Worm (Caenorhabditis elegans): Measurements from ENCODE around the gene T13C5.7.

The T13C5.7 gene

ce11 chrX:6145921-6146320, 34.5 kb upstream of the T13C5.7 start:
- TF ChIP-seq elt-4 (tag; optimal IDR thresholded peaks at IDR 0.05) (no peak), unc-55 (GFP tag; optimal IDR thresholded peaks at IDR 0.05) (peak; percentile 82)

ce11 chrX:6150449-6150848, 29.9 kb upstream of the T13C5.7 start, which contains the start of gene tag-275:
Gene tag-275, minus strand, starts transcription at chrX:6150549.
- TF ChIP-seq ahr-1 (tag; optimal IDR thresholded peaks at IDR 0.05) (no peak), lim-6 (tag; optimal IDR thresholded peaks at IDR 0.05) (no peak), nhr-232 (tag; optimal IDR thresholded peaks at IDR 0.05) (no peak), tbx-2 (tag; optimal IDR thresholded peaks at IDR 0.05) (no peak), ceh-6 (GFP tag; optimal IDR thresholded peaks at IDR 0.05) (no peak)

- TF ChIP-seq tbx-2 (tag; optimal IDR thresholded peaks at IDR 0.05) (peak; percentile 47), hlh-6 (tag; optimal IDR thresholded peaks at IDR 0.05) (peak; percentile 62), nfya-1 (tag; optimal IDR thresholded peaks at IDR 0.05) (peak; percentile 15), ceh-9 (tag; optimal IDR thresholded peaks at IDR 0.05) (no peak), sdc-2 (tag; optimal IDR thresholded peaks at IDR 0.05) (peak; percentile 4), ceh-19 (GFP tag; optimal IDR thresholded peaks at IDR 0.05) (peak; percentile 30), C38D4.7 (GFP tag; optimal IDR thresholded peaks at IDR 0.05) (peak; percentile 21), hlh-8 (tag; optimal IDR thresholded peaks at IDR 0.05) (peak; percentile 72), unc-55 (GFP tag; optimal IDR thresholded peaks at IDR 0.05) (peak; percentile 37), rnt-1 (tag; optimal IDR thresholded peaks at IDR 0.05) (peak; percentile 41), hlh-30 (tag; optimal IDR thresholded peaks at IDR 0.05; ENCODE audit: insufficient read depth) (no peak), ceh-31 (tag; optimal IDR thresholded peaks at IDR 0.05) (peak; percentile 58), ref-2 (tag; optimal IDR thresholded peaks at IDR 0.05) (peak; percentile 43), pax-1 (tag; optimal IDR thresholded peaks at IDR 0.05) (no peak), pros-1 (tag; optimal IDR thresholded peaks at IDR 0.05) (no peak)
These were observed 29.4 kb upstream of the T13C5.7 start for ce11 chrX:6150949-6151519.

ce11 chrX:6155436-6155835, 25.0 kb upstream of the T13C5.7 start:
- TF ChIP-seq ceh-45 (GFP tag; IDR thresholded peaks at IDR 0.05) (no peak), unc-42 (tag; optimal IDR thresholded peaks at IDR 0.05) (peak; percentile 83)

- TF ChIP-seq elt-2 (tag; optimal IDR thresholded peaks at IDR 0.05) (peak; percentile 50), ahr-1 (tag; optimal IDR thresholded peaks at IDR 0.05) (no peak)
These were observed 22.9 kb upstream of the T13C5.7 start for ce11 chrX:6157411-6157916.

ce11 chrX:6159562-6159961, 20.8 kb upstream of the T13C5.7 start:
- no peak for TF ChIP-seq ceh-30 (tag; optimal IDR thresholded peaks at IDR 0.05)
- no peak for TF ChIP-seq odd-2 (tag; optimal IDR thresholded peaks at IDR 0.05)
- no peak for TF ChIP-seq ceh-45 (GFP tag; IDR thresholded peaks at IDR 0.05)
- TF ChIP-seq fkh-10 (GFP tag; optimal IDR thresholded peaks at IDR 0.05) = no peak
- TF ChIP-seq nfya-1 (tag; optimal IDR thresholded peaks at IDR 0.05) = no peak
- no peak for TF ChIP-seq T23F11.4 (GFP tag; optimal IDR thresholded peaks at IDR 0.05)
- no peak for TF ChIP-seq ceh-48 (tag; optimal IDR thresholded peaks at IDR 0.05)
- TF ChIP-seq syd-9 (tag; optimal IDR thresholded peaks at IDR 0.05) = no peak
- TF ChIP-seq ceh-14 (tag; optimal IDR thresholded peaks at IDR 0.05) = no peak
- TF ChIP-seq pros-1 (tag; optimal IDR thresholded peaks at IDR 0.05) = no peak
- TF ChIP-seq hlh-30 (tag; optimal IDR thresholded peaks at IDR 0.05; ENCODE audit: insufficient read depth) = no peak
- no peak for TF ChIP-seq sox-2 (GFP tag; IDR thresholded peaks at IDR 0.05)
- no peak for TF ChIP-seq C38D4.7 (GFP tag; optimal IDR thresholded peaks at IDR 0.05)
- TF ChIP-seq elt-4 (tag; optimal IDR thresholded peaks at IDR 0.05) = no peak
- TF ChIP-seq unc-86 (tag; optimal IDR thresholded peaks at IDR 0.05) = no peak
- no peak for TF ChIP-seq ceh-34 (tag; optimal IDR thresholded peaks at IDR 0.05)
- no peak for TF ChIP-seq dmd-4 (tag; optimal IDR thresholded peaks at IDR 0.05; ENCODE audit: borderline replicate concordance)
- TF ChIP-seq Y22D7AL.16 (tag; optimal IDR thresholded peaks at IDR 0.05) = no peak
